Worm (Caenorhabditis elegans): ENCODE measurements around the gene gcy-20.

DNA sequence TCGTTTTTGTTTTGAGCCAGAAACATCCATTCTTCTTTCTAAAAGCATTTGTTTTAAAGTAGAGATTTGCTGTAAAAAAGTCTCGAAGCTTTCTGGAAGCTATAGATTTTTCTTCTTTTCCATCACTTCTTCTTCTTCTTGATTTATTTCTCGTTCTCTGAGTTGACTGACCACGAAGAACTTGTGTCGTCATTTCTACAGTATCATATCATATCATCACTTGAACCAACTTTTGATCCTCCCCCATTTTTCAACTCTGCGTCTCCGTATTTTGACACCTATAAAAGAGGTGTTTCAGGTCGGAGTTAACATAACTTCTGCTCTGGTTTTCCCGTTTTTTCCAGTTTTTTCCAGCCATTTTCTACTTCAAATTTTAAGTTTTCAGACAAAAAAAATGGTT lies 39.1 kb downstream of the gcy-20 start, which contains the start of gene F11A5.9:
- TF ChIP-seq lim-6 (tag; optimal IDR thresholded peaks at IDR 0.05) (no peak), ahr-1 (tag; optimal IDR thresholded peaks at IDR 0.05) (no peak), ama-1 (optimal IDR thresholded peaks at IDR 0.05) (no peak), unc-86 (tag; optimal IDR thresholded peaks at IDR 0.05) (no peak), ceh-14 (tag; optimal IDR thresholded peaks at IDR 0.05) (no peak), K02D7.2 (tag; optimal IDR thresholded peaks at IDR 0.05) (no peak), lin-11 (tag; optimal IDR thresholded peaks at IDR 0.05) (no peak)

Data from whole organism, late embryonic.